Worm (Caenorhabditis elegans) whole organism, mixed stage, embryonic: ENCODE data around the gene vit-1.

Experiments used
- ces-1 ChIP-seq: fragments of 150-350 bp; optimal IDR thresholded peaks from 2 replicates; lab custom pipeline; 2014; ENCODE audit warnings: missing biosample characterization, missing genetic modification reagents, missing genetic modification characterization
- elt-1 ChIP-seq: sonication (generic microtip); optimal IDR thresholded peaks from 2 replicates; lab custom pipeline; 2017; ENCODE audit warnings: missing genetic modification characterization, mild to moderate bottlenecking, missing compliant biosample characterization, antibody characterized with exemption, moderate library complexity, borderline replicate concordance; ENCODE audit not compliant: insufficient read depth
- lin-13 ChIP-seq: fragments of 150-350 bp; optimal IDR thresholded peaks from 2 replicates; lab custom pipeline; 2014; ENCODE audit warnings: missing biosample characterization, missing genetic modification characterization
- sem-2 ChIP-seq: fragments of 200-800 bp; sonication (Bioruptor generic); optimal IDR thresholded peaks from 2 replicates; lab custom pipeline; 2018; ENCODE audit warnings: mild to moderate bottlenecking, missing genetic modification characterization, missing compliant biosample characterization
- snpc-4 ChIP-seq: fragments of 150-350 bp; optimal IDR thresholded peaks from 2 replicates; lab custom pipeline; 2014; ENCODE audit warnings: missing biosample characterization, missing genetic modification characterization
- sptf-1 ChIP-seq: sonication (generic microtip); optimal IDR thresholded peaks from 2 replicates; lab custom pipeline; 2017; ENCODE audit warnings: mild to moderate bottlenecking, missing genetic modification characterization, moderate library complexity, missing compliant biosample characterization
- ztf-11 ChIP-seq: fragments of 150-350 bp; optimal IDR thresholded peaks from 2 replicates; lab custom pipeline; 2014; ENCODE audit warnings: missing biosample characterization, missing genetic modification characterization

- TF ChIP-seq ztf-11 (no peak), lin-13 (tag; lab: Kevin White, UChicago) (no peak), sptf-1 (tag; lab: Kevin White, UChicago) (no peak), snpc-4 (tag; lab: Kevin White, UChicago) (no peak), elt-1 (tag; lab: Kevin White, UChicago) (no peak), ces-1 (GFP tag; lab: Kevin White, UChicago) (peak; percentile 83), sem-2 (GFP tag; lab: Kevin White, UChicago) (no peak)
Measured at ce11 chrX:7681965-7682946, 45.4 kb upstream of the vit-1 start, which contains the start of gene unc-18.
